Fruit fly (Drosophila melanogaster): Measurements from ENCODE around the gene CG10413.

Gene CG10413

dm6 chr2L:18571724-18572427 lies 33.2 kb downstream of the CG10413 start:
- TF ChIP-seq noc (tag; optimal IDR thresholded peaks at IDR 0.05) = peak; percentile 26

dm6 chr2L:18568715-18569114 lies 36.3 kb downstream of the CG10413 start:
- no peak for TF ChIP-seq noc (tag; optimal IDR thresholded peaks at IDR 0.05)

DNA sequence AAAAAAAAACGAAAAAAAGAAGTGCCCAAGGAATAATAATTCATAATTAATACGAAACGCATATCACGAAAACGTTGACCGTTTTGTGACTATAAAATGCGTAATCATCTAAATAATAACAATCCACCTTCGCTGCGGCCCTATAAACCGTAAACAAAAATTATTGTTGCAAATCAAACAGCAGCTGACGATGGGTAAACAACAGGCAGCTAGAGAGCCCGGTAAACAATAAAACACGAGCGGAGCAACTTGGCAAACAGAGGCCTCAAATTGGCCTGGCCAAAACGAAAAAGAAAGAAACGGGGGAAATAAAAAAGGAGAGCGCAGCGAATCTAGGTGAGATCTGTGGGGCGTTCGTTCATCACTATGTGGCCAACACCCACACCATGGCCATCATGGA lies 37.5 kb downstream of the CG10413 start:
- peak; percentile 72 for TF ChIP-seq noc (tag; optimal IDR thresholded peaks at IDR 0.05)

dm6 chr2L:18566235-18567158 lies 38.6 kb downstream of the CG10413 start:
- TF ChIP-seq noc (tag; optimal IDR thresholded peaks at IDR 0.05) = peak; percentile 83

DNA sequence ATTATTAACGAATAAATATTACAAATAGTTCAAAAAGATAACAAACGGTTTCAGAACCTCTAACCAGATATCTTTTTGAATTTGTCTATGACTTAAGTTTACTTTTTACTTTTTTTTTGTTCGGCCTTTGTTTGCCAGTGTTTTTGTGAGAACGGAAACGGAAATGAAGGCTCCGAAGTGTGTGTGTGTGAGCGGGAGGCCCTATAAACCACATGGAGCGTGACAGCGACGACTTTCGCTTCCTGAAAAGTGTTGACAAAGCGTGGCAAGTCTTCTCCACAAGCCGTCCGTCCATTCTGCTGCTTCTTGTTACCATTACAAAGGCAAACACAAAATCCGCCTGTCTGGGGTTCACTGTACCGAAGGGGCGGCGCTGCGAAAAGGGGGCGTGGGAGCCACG lies 40.6 kb downstream of the CG10413 start:
- TF ChIP-seq noc (tag; optimal IDR thresholded peaks at IDR 0.05) = no peak

DNA sequence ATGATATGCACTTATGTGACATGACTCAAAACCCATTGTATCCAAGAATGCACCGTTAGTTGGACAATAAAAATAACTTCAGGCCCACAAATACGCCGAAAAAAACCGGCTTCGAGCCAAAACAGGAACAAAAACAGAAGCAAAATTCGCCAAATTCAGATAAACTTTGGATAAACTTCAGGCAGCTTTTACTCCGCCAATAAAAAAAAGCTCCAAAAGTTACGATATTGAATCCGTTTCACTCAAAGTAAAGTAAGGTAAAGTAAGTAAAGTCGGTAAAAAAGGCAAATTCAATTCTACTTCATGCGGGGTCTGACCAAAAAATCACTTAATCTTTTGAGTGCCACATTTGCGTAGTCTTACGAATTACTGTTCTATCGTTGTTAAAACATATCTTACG lies 41.1 kb downstream of the CG10413 start:
- TF ChIP-seq noc (tag; optimal IDR thresholded peaks at IDR 0.05) = no peak

dm6 chr2L:18563020-18563546 lies 42.0 kb downstream of the CG10413 start:
- peak; percentile 10 for TF ChIP-seq noc (tag; optimal IDR thresholded peaks at IDR 0.05)

- no peak for TF ChIP-seq noc (tag; optimal IDR thresholded peaks at IDR 0.05)
Measured at dm6 chr2L:18562573-18562972, 42.5 kb downstream of the CG10413 start.

DNA sequence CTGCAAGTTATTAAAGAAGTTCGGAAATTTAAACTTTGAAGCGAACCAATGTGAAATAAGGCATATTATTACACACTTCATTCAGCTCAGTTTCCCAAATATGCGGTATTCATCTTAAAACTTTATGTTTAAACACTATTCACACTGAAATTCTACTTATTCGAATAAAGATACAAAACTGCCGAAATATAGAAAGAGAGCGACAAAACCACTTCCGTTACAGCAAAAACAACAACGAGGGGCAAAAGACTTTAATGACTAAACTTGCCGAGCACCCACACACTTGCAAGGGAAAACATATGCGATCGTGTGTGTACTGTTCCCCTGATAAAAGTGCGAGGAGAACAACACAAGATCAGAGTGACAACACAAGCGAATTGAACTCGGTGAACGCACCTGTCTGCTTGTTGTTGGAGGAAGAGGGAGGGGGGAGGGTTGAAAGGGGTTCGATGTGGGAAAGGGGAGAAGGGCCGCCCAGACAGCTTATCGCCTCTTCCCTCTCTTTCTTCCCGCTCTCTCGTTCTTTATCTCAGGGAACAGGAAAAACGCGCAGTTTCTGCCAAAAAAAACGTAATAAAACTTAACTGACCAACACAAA lies 43.4 kb downstream of the CG10413 start:
- TF ChIP-seq noc (tag; optimal IDR thresholded peaks at IDR 0.05) = peak; percentile 10

- peak; percentile 30 for TF ChIP-seq noc (tag; optimal IDR thresholded peaks at IDR 0.05)
Measured at dm6 chr2L:18561018-18561417, 44.0 kb downstream of the CG10413 start.

- TF ChIP-seq noc (tag; optimal IDR thresholded peaks at IDR 0.05) = no peak
Measured at dm6 chr2L:18559084-18559483, 46.0 kb downstream of the CG10413 start.

dm6 chr2L:18557965-18558537 lies 47.0 kb downstream of the CG10413 start:
- TF ChIP-seq noc (tag; optimal IDR thresholded peaks at IDR 0.05) = peak; percentile 72

DNA sequence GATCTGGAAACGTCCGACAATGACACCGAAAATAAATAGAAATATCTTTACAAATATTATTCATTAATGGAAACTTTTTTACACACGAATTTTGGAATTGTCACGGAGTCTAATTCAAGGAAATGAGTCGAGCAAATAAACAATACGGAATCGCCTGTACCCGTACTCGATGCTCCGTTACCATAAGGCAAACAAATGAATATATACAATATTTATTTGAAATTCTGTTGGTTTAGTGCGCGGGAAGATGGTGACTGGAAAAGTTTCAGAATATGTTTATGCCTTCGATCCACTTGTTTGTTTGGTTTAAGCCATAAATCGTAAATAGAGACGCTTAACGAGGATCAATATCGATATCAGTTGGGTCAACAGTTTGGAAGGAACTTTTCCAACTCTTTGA lies 48.7 kb downstream of the CG10413 start:
- TF ChIP-seq noc (tag; optimal IDR thresholded peaks at IDR 0.05) = no peak

- no peak for TF ChIP-seq noc (tag; optimal IDR thresholded peaks at IDR 0.05)
Measured at dm6 chr2L:18554205-18554604, 50.8 kb downstream of the CG10413 start.
